Worm (Caenorhabditis elegans) whole organism, L3 larva: Measurements from ENCODE around the gene H12D21.6.

Experiments used
- ceh-82 ChIP-seq: fragments of 150-350 bp; optimal IDR thresholded peaks from 2 replicates; lab custom pipeline; 2014; ENCODE audit warnings: missing biosample characterization, missing genetic modification characterization
- elt-1 ChIP-seq: fragments of 150-350 bp; optimal IDR thresholded peaks from 2 replicates; lab custom pipeline; 2014; ENCODE audit warnings: missing biosample characterization, missing genetic modification characterization
- elt-2 ChIP-seq: sonication (generic microtip); optimal IDR thresholded peaks from 2 replicates; lab custom pipeline; 2016; ENCODE audit warnings: missing genetic modification reagents, mild to moderate bottlenecking, missing genetic modification characterization, missing compliant biosample characterization
- eor-1 ChIP-seq, 2 experiments: fragments of 150-350 bp; optimal IDR thresholded peaks; 2 replicates each; lab custom pipeline; 2014 to 2018; ENCODE audit warnings: missing biosample characterization in 2 of 2, missing genetic modification characterization in 2 of 2
- mdl-1 ChIP-seq: fragments of 150-350 bp; optimal IDR thresholded peaks from 2 replicates; lab custom pipeline; 2014; ENCODE audit warnings: missing biosample characterization, missing genetic modification characterization
- nhr-11 ChIP-seq: fragments of 150-350 bp; optimal IDR thresholded peaks from 2 replicates; lab custom pipeline; 2014; ENCODE audit warnings: missing biosample characterization, missing genetic modification characterization
- nhr-25 ChIP-seq: sonication (generic microtip); optimal IDR thresholded peaks from 2 replicates; lab custom pipeline; 2017; ENCODE audit warnings: missing biosample characterization, missing genetic modification characterization
- nhr-77 ChIP-seq: fragments of 150-350 bp; optimal IDR thresholded peaks from 2 replicates; lab custom pipeline; 2014; ENCODE audit warnings: missing biosample characterization, missing genetic modification characterization
- pqm-1 ChIP-seq: fragments of 150-350 bp; optimal IDR thresholded peaks from 2 replicates; lab custom pipeline; 2017; ENCODE audit warnings: missing biosample characterization, missing genetic modification characterization, inconsistent platforms
- snpc-4 ChIP-seq: fragments of 150-350 bp; optimal IDR thresholded peaks from 2 replicates; lab custom pipeline; 2014; ENCODE audit warnings: missing biosample characterization, missing genetic modification characterization
- tbx-2 ChIP-seq: sonication (generic microtip); optimal IDR thresholded peaks from 2 replicates; lab custom pipeline; 2016; ENCODE audit warnings: mild to moderate bottlenecking, missing genetic modification characterization, missing compliant biosample characterization
- unc-39 ChIP-seq: sonication (generic microtip); optimal IDR thresholded peaks from 4 replicates; lab custom pipeline; 2017; ENCODE audit warnings: missing biosample characterization, missing genetic modification characterization
- unc-62 ChIP-seq: fragments of 150-350 bp; sonication (generic microtip); optimal IDR thresholded peaks from 4 replicates; lab custom pipeline; 2014; ENCODE audit warnings: missing biosample characterization, missing genetic modification reagents, missing genetic modification characterization

ce11 chrV:14851972-14852371 lies 45.7 kb downstream of the H12D21.6 start:
- TF ChIP-seq elt-1 (tag; lab: Kevin White, UChicago) (no peak), nhr-77 (no peak), unc-39 (tag; lab: Kevin White, UChicago) (no peak), eor-1 (tag; optimal IDR thresholded peaks at IDR 0.05; lab: Kevin White, UChicago) (no peak), nhr-25 (tag; lab: Kevin White, UChicago) (no peak), mdl-1 (tag; lab: Kevin White, UChicago) (no peak), snpc-4 (tag; lab: Kevin White, UChicago) (no peak), pqm-1 (tag; lab: Kevin White, UChicago) (peak; percentile 7), nhr-11 (tag; lab: Kevin White, UChicago) (no peak), tbx-2 (tag; lab: Kevin White, UChicago) (no peak), unc-62 (no peak), ceh-82 (no peak), elt-2 (tag; lab: Kevin White, UChicago) (peak; percentile 34)
